Fruit fly (Drosophila melanogaster): ENCODE measurements around the gene Fur2.

Fur2 gene

dm6 chrX:16404803-16405202 lies 31.9 kb downstream of the Fur2 start, which contains the start of gene CG9981:
Gene CG9981, minus strand, starts transcription at chrX:16405122.
- TF ChIP-seq rn (GFP tag; IDR thresholded peaks at IDR 0.05) (no peak), CG10348 (GFP tag; IDR thresholded peaks at IDR 0.05) (no peak), Pif1B (GFP tag; optimal IDR thresholded peaks at IDR 0.05) (no peak), CG9948 (tag; optimal IDR thresholded peaks at IDR 0.05) (no peak), Ets98B (GFP tag; IDR thresholded peaks at IDR 0.05) (no peak), EcR (GFP tag; optimal IDR thresholded peaks at IDR 0.05) (no peak), CG15710 (tag; optimal IDR thresholded peaks at IDR 0.05) (no peak), Snoo (tag; optimal IDR thresholded peaks at IDR 0.05) (no peak), CG17806 (tag; optimal IDR thresholded peaks at IDR 0.05) (no peak), CG4496 (GFP tag; IDR thresholded peaks at IDR 0.05) (no peak), CG12605 (GFP tag; IDR thresholded peaks at IDR 0.05) (no peak), CG14655 (GFP tag; optimal IDR thresholded peaks at IDR 0.05) (no peak), CG34367 (tag; optimal IDR thresholded peaks at IDR 0.05) (no peak), fd96Ca (GFP tag; IDR thresholded peaks at IDR 0.05) (no peak), CG13204 (GFP tag; optimal IDR thresholded peaks at IDR 0.05) (no peak)

DNA sequence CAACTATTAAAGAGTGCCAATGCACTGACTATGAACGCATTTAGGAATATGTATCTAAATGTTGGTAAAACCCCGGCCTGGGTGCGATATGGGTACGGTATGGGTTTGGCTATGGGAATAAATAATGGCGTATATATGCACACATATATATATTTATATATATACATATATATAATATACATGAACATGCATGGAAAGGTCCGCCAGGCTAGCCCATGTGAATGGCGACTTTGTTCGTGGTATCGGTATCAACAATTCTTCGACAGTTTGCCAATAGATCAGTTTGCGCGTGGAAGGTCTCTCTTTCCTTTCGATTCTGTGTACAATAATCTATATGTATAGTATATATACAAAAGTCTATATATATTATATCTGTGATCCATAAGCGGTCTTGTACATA lies 32.3 kb downstream of the Fur2 start, which contains the start of gene CG4301:
Gene CG4301 (plus strand): TSS at position 301 of the 400 bp plus-strand sequence.
- TF ChIP-seq CG13204 (GFP tag; optimal IDR thresholded peaks at IDR 0.05) (no peak), CG8301 (tag; optimal IDR thresholded peaks at IDR 0.05) (no peak), CG17806 (tag; optimal IDR thresholded peaks at IDR 0.05) (no peak), Ets98B (GFP tag; IDR thresholded peaks at IDR 0.05) (no peak)

dm6 chrX:16406083-16406482 lies 33.2 kb downstream of the Fur2 start:
- TF ChIP-seq Pif1A (GFP tag; optimal IDR thresholded peaks at IDR 0.05) (no peak), Snoo (tag; optimal IDR thresholded peaks at IDR 0.05) (no peak), CG34367 (tag; optimal IDR thresholded peaks at IDR 0.05) (no peak), Ets98B (GFP tag; IDR thresholded peaks at IDR 0.05) (no peak), CG8159 (tag; optimal IDR thresholded peaks at IDR 0.05) (no peak), fd96Ca (GFP tag; IDR thresholded peaks at IDR 0.05) (no peak), CG8301 (tag; optimal IDR thresholded peaks at IDR 0.05) (no peak), CG10348 (GFP tag; IDR thresholded peaks at IDR 0.05) (no peak), EcR (GFP tag; optimal IDR thresholded peaks at IDR 0.05) (no peak), Pif1B (GFP tag; optimal IDR thresholded peaks at IDR 0.05) (no peak), CG17806 (tag; optimal IDR thresholded peaks at IDR 0.05) (no peak), gl (tag; optimal IDR thresholded peaks at IDR 0.05) (no peak), D1 (tag; optimal IDR thresholded peaks at IDR 0.05) (no peak), CG15710 (tag; optimal IDR thresholded peaks at IDR 0.05) (no peak), CG4496 (GFP tag; IDR thresholded peaks at IDR 0.05) (no peak), CG9948 (tag; optimal IDR thresholded peaks at IDR 0.05) (no peak), CG14655 (GFP tag; optimal IDR thresholded peaks at IDR 0.05) (no peak), CG32121 (GFP tag; IDR thresholded peaks at IDR 0.05) (no peak), rn (GFP tag; IDR thresholded peaks at IDR 0.05) (no peak), CG12605 (GFP tag; IDR thresholded peaks at IDR 0.05) (no peak)

DNA sequence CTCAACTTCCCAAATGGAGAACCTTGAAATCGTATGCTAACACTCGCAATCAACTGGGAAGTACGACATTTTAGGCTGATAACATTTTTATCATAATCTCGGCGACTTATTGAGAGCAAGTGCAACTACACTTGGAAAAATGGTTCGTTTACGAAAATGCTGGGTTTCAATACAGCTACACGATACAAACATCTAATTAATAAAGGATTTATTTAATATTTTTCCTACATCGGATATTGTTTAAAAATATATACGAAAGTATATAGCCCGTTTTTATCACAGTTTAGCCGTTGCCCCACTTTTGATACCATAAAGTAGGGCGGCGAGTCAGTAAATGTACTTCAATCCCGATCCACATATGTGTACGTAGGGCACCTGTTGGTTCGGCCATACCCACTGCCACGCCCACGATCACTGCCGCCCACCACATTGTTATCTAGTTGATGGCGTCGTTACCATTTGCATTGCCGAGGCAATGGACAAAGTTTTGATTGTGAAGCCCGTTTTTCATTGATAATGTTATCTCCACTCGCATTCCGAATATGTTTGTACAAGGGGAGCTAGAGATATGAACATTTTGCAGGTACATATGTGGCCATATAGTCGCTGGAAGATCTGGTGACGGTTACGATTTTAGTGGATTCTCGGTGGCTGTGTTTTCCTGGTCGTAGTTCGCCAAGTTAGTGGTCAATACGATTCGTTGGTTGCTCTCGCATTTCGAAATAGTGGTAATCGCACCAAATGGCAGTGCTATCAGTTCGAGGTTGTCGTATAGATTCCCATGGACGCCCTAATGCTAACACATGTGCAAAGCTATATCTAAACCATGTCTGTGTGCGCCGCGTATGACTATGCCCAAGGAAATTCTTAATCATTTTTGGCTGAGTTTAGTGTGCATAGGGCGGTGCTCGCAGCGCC lies 41.8 kb downstream of the Fur2 start, which contains the start of gene Traf-like:
Gene Traf-like (plus strand): TSS at position 596 of the 918 bp plus-strand sequence.
- TF ChIP-seq CG17806 (tag; optimal IDR thresholded peaks at IDR 0.05) (no peak), CG32121 (GFP tag; IDR thresholded peaks at IDR 0.05) (no peak), fd96Ca (GFP tag; IDR thresholded peaks at IDR 0.05) (no peak), CG15710 (tag; optimal IDR thresholded peaks at IDR 0.05) (no peak), CG14655 (GFP tag; optimal IDR thresholded peaks at IDR 0.05) (no peak), Snoo (tag; optimal IDR thresholded peaks at IDR 0.05) (no peak), Pif1A (GFP tag; optimal IDR thresholded peaks at IDR 0.05) (no peak), EcR (GFP tag; optimal IDR thresholded peaks at IDR 0.05) (peak; percentile 5), CG10348 (GFP tag; IDR thresholded peaks at IDR 0.05) (no peak), Pif1B (GFP tag; optimal IDR thresholded peaks at IDR 0.05) (peak; percentile 5), CG4496 (GFP tag; IDR thresholded peaks at IDR 0.05) (no peak)

DNA sequence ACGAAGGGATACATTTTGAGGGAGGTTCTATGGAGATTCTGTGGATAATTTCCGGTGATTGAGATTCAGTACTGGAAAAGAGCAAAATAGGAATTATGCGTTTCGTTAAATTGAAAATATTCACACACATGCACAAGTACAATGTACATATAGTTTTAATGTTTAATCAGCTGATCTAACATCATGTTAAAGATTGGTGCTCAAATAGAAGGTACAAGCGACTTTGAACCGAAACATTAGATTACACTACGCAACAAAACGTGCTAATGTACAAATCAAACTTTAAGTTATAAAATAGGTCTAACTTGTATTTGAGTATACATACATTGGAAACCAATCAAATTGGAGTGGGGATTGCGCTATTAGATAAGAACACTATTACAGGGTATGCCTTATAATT lies 47.2 kb downstream of the Fur2 start:
- TF ChIP-seq CG12605 (GFP tag; IDR thresholded peaks at IDR 0.05) (no peak), CG14655 (GFP tag; optimal IDR thresholded peaks at IDR 0.05) (no peak), Pif1B (GFP tag; optimal IDR thresholded peaks at IDR 0.05) (no peak), CG34367 (tag; optimal IDR thresholded peaks at IDR 0.05) (no peak), Pif1A (GFP tag; optimal IDR thresholded peaks at IDR 0.05) (no peak), rn (GFP tag; IDR thresholded peaks at IDR 0.05) (no peak), EcR (GFP tag; optimal IDR thresholded peaks at IDR 0.05) (no peak), gl (tag; optimal IDR thresholded peaks at IDR 0.05) (no peak), CG32121 (GFP tag; IDR thresholded peaks at IDR 0.05) (no peak), CG10348 (GFP tag; IDR thresholded peaks at IDR 0.05) (no peak), CG13204 (GFP tag; optimal IDR thresholded peaks at IDR 0.05) (no peak), CG9948 (tag; optimal IDR thresholded peaks at IDR 0.05) (no peak), Ets98B (GFP tag; IDR thresholded peaks at IDR 0.05) (no peak), Snoo (tag; optimal IDR thresholded peaks at IDR 0.05) (no peak), D1 (tag; optimal IDR thresholded peaks at IDR 0.05) (no peak), CG4496 (GFP tag; IDR thresholded peaks at IDR 0.05) (no peak), CG8159 (tag; optimal IDR thresholded peaks at IDR 0.05) (no peak), fd96Ca (GFP tag; IDR thresholded peaks at IDR 0.05) (no peak), CG8301 (tag; optimal IDR thresholded peaks at IDR 0.05) (no peak)

DNA sequence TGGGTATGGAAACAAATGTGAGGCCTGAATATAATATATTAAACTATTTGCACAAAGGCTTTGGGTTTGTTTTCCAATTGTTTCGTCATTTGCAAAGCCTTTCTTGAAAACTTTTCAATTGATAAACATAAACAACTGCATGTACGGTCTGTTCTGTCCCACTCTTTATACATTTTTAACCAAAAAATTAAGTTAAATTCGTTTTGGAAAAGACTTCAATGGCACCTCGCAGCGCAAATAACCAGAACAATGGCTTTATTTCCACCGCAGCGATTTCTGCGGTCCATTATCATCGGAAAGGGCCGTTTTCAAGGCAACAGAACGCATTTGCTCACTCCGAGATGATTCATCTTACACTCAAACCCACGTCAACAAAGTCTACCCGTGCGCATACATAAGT lies 48.0 kb downstream of the Fur2 start:
- TF ChIP-seq gl (tag; optimal IDR thresholded peaks at IDR 0.05) (no peak), EcR (GFP tag; optimal IDR thresholded peaks at IDR 0.05) (peak; percentile 56)

Measured in whole organism, pupa.